Fruit fly (Drosophila melanogaster): ENCODE measurements around the gene CG34347.

DNA sequence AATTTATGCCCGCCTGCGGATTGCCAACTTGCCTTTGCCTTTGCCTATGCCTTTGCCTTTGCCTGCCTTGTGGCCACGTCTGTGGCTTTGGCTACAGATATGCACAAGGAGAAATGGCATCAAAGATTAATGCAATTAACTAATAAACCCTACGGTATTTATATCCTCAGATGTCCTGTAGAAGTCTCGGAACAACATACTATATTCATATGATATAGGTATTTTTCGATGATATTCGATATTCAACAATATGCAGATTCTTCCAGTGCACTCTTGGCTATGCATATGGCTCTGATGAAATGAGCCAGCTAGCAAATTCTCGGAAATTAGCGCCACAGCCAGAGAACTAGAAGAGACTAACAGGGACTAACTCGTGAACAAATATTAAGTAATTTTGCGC is 25.3 kb downstream of the CG34347 start:
- TF ChIP-seq pan (optimal IDR thresholded peaks at IDR 0.05) = no peak
- TF ChIP-seq CG8478 (optimal IDR thresholded peaks at IDR 0.05) = no peak
- TF ChIP-seq psq (optimal IDR thresholded peaks at IDR 0.05) = no peak
- TF ChIP-seq usp (GFP tag; optimal IDR thresholded peaks at IDR 0.05) = no peak

Measured in whole organism.